Fruit fly (Drosophila melanogaster) whole organism, embryonic: ENCODE measurements around the gene iav.
A peak's percentile ranks its signal among the peaks of the same experiment; 100 is the strongest.

Experiments
- Abd-B ChIP-seq: fragments of 200-800 bp; sonication (Bioruptor generic); optimal IDR thresholded peaks from 2 replicates; lab custom pipeline; 2018; ENCODE audit warnings: missing biosample characterization, mild to moderate bottlenecking, missing genetic modification characterization, moderate library complexity
- Adf1 ChIP-seq: fragments of 200-800 bp; sonication (Bioruptor generic); IDR thresholded peaks from 2 replicates; pipeline ENCODE4 v1.3.6; 2022; ENCODE audit warnings: missing biosample characterization, missing genetic modification characterization
- Aef1 ChIP-seq: fragments of 200-800 bp; sonication (Bioruptor generic); IDR thresholded peaks from 3 replicates; pipeline ENCODE4 v1.3.6; 2022; ENCODE audit warnings: missing biosample characterization, missing genetic modification characterization
- Atf-2 ChIP-seq: fragments of 200-800 bp; sonication (Bioruptor generic); optimal IDR thresholded peaks from 2 replicates; lab custom pipeline; 2016; ENCODE audit warnings: missing biosample characterization, missing genetic modification characterization
- Blimp-1 ChIP-seq: fragments of 200-800 bp; sonication (Bioruptor generic); optimal IDR thresholded peaks from 3 replicates; lab custom pipeline; 2018; ENCODE audit warnings: missing biosample characterization, missing genetic modification characterization, mild to moderate bottlenecking, moderate library complexity, missing genetic modification reagents
- CG11247 ChIP-seq: fragments of 200-800 bp; sonication (Bioruptor generic); IDR thresholded peaks from 2 replicates; pipeline ENCODE4 v1.3.6; 2022; ENCODE audit warnings: missing biosample characterization, missing genetic modification characterization
- CG11398 ChIP-seq: fragments of 200-800 bp; sonication (Bioruptor generic); optimal IDR thresholded peaks from 2 replicates; lab custom pipeline; 2016; ENCODE audit warnings: missing biosample characterization, missing genetic modification characterization
- CG13894 ChIP-seq: fragments of 200-800 bp; sonication (Bioruptor generic); optimal IDR thresholded peaks from 3 replicates; lab custom pipeline; 2018; ENCODE audit warnings: missing biosample characterization, mild to moderate bottlenecking, missing genetic modification characterization, moderate library complexity
- CG14014 ChIP-seq: fragments of 200-800 bp; sonication (Bioruptor generic); IDR thresholded peaks from 2 replicates; pipeline ENCODE4 v1.3.6; 2022; ENCODE audit warnings: missing biosample characterization, missing genetic modification characterization
- CG15269 ChIP-seq: fragments of 200-800 bp; sonication (Bioruptor generic); optimal IDR thresholded peaks from 2 replicates; lab custom pipeline; 2018; ENCODE audit warnings: missing biosample characterization, mild to moderate bottlenecking, missing genetic modification characterization, moderate library complexity
- CG15479 ChIP-seq: fragments of 200-800 bp; sonication (Bioruptor generic); optimal IDR thresholded peaks from 3 replicates; lab custom pipeline; 2019; ENCODE audit warnings: missing biosample characterization, mild to moderate bottlenecking, missing genetic modification characterization, moderate library complexity
- CG17359 ChIP-seq: fragments of 200-800 bp; sonication (Bioruptor generic); optimal IDR thresholded peaks from 3 replicates; lab custom pipeline; 2018; ENCODE audit warnings: missing biosample characterization, mild to moderate bottlenecking, missing genetic modification characterization, moderate library complexity
- CG17802 ChIP-seq: fragments of 200-800 bp; sonication (Bioruptor generic); optimal IDR thresholded peaks from 2 replicates; lab custom pipeline; 2018; ENCODE audit warnings: missing biosample characterization, mild to moderate bottlenecking, missing genetic modification characterization, moderate library complexity
- CG2129 ChIP-seq: fragments of 200-800 bp; sonication (Bioruptor generic); IDR thresholded peaks from 2 replicates; pipeline ENCODE4 v1.3.6; 2022; ENCODE audit warnings: missing biosample characterization, missing genetic modification characterization; ENCODE audit not compliant: partially characterized antibody
- CG2199 ChIP-seq: fragments of 200-800 bp; sonication (Bioruptor generic); IDR thresholded peaks from 3 replicates; pipeline ENCODE4 v1.3.6; 2022; ENCODE audit warnings: missing biosample characterization, missing genetic modification characterization
- CG31441 ChIP-seq: fragments of 200-800 bp; sonication (Bioruptor generic); IDR thresholded peaks from 2 replicates; pipeline ENCODE4 v1.3.6; 2022; ENCODE audit warnings: missing biosample characterization, missing genetic modification characterization
- CG32767 ChIP-seq: fragments of 200-800 bp; sonication (Bioruptor generic); IDR thresholded peaks from 2 replicates; pipeline ENCODE4 v1.3.6; 2022; ENCODE audit warnings: missing biosample characterization, missing genetic modification characterization
- CG32772 ChIP-seq: fragments of 200-800 bp; sonication (Bioruptor generic); IDR thresholded peaks from 2 replicates; pipeline ENCODE4 v1.3.6; 2022; ENCODE audit warnings: missing biosample characterization, missing genetic modification characterization
- CG3281 ChIP-seq: fragments of 200-800 bp; sonication (Bioruptor generic); optimal IDR thresholded peaks from 3 replicates; lab custom pipeline; 2017; ENCODE audit warnings: missing biosample characterization, mild to moderate bottlenecking, missing genetic modification characterization
- CG3995 ChIP-seq: fragments of 200-800 bp; sonication (Bioruptor generic); optimal IDR thresholded peaks from 3 replicates; lab custom pipeline; 2016; ENCODE audit warnings: missing biosample characterization, missing genetic modification characterization
- CG42726 ChIP-seq: fragments of 200-800 bp; sonication (Bioruptor generic); IDR thresholded peaks from 2 replicates; pipeline ENCODE4 v1.3.6; 2022; ENCODE audit warnings: missing biosample characterization, missing genetic modification characterization; ENCODE audit not compliant: partially characterized antibody
- CG4282 ChIP-seq: fragments of 200-800 bp; sonication (Bioruptor generic); optimal IDR thresholded peaks from 2 replicates; lab custom pipeline; 2016; ENCODE audit warnings: missing biosample characterization, missing genetic modification characterization
- CG43689 ChIP-seq: fragments of 200-800 bp; sonication (Bioruptor generic); IDR thresholded peaks from 2 replicates; pipeline ENCODE4 v1.3.6; 2022; ENCODE audit warnings: missing biosample characterization, missing genetic modification characterization
- CG5245 ChIP-seq: fragments of 200-800 bp; sonication (Bioruptor generic); optimal IDR thresholded peaks from 3 replicates; lab custom pipeline; 2016; ENCODE audit warnings: missing biosample characterization, missing genetic modification characterization
- CG6654 ChIP-seq: fragments of 200-800 bp; sonication (Bioruptor generic); optimal IDR thresholded peaks from 2 replicates; lab custom pipeline; 2017; ENCODE audit warnings: missing biosample characterization, mild to moderate bottlenecking, missing genetic modification characterization
- CG7271 ChIP-seq: fragments of 200-800 bp; sonication (Bioruptor generic); optimal IDR thresholded peaks from 2 replicates; lab custom pipeline; 2018; ENCODE audit warnings: missing biosample characterization, mild to moderate bottlenecking, missing genetic modification characterization, moderate library complexity
- CG8290 ChIP-seq, 3 experiments: fragments of 200-800 bp; sonication (Bioruptor generic); optimal IDR thresholded peaks; 2 replicates each; lab custom pipeline; 2016 to 2019; ENCODE audit warnings: missing biosample characterization in 3 of 3, missing genetic modification characterization in 3 of 3, mild to moderate bottlenecking in 2 of 3, moderate library complexity in 1 of 3
- CG8388 ChIP-seq: fragments of 200-800 bp; sonication (Bioruptor generic); optimal IDR thresholded peaks from 2 replicates; lab custom pipeline; 2019; ENCODE audit warnings: missing biosample characterization, mild to moderate bottlenecking, missing genetic modification characterization, moderate library complexity
- Hey ChIP-seq: fragments of 200-800 bp; sonication (Bioruptor generic); optimal IDR thresholded peaks from 3 replicates; lab custom pipeline; 2018; ENCODE audit warnings: missing biosample characterization, mild to moderate bottlenecking, missing genetic modification characterization
- Mad ChIP-seq: fragments of 200-800 bp; sonication (Bioruptor generic); optimal IDR thresholded peaks from 2 replicates; lab custom pipeline; 2016; ENCODE audit warnings: missing biosample characterization, missing genetic modification characterization
- Nf-YB ChIP-seq: fragments of 200-800 bp; sonication (Bioruptor generic); optimal IDR thresholded peaks from 3 replicates; lab custom pipeline; 2019; ENCODE audit warnings: missing biosample characterization, mild to moderate bottlenecking, missing genetic modification characterization, moderate library complexity
- Oaz ChIP-seq: fragments of 200-800 bp; sonication (Bioruptor generic); IDR thresholded peaks from 2 replicates; pipeline ENCODE4 v1.3.6; 2022; ENCODE audit warnings: missing biosample characterization, missing genetic modification characterization
- PHDP ChIP-seq: fragments of 200-800 bp; sonication (Bioruptor generic); optimal IDR thresholded peaks from 3 replicates; lab custom pipeline; 2018; ENCODE audit warnings: missing biosample characterization, mild to moderate bottlenecking, missing genetic modification characterization, moderate library complexity
- Stat92E ChIP-seq, 3 experiments: fragments of >200 bp in 2 of 3; fragments of 200-800 bp in 1 of 3; sonication (Bioruptor generic) in 1 of 3; optimal IDR thresholded peaks; 2 replicates each; lab custom pipeline; 2017 to 2019; ENCODE audit warnings: missing biosample characterization in 3 of 3, missing genetic modification characterization in 3 of 3, mild to moderate bottlenecking in 1 of 3, moderate library complexity in 1 of 3
- Taf1 ChIP-seq: fragments of 200-800 bp; sonication (Bioruptor generic); IDR thresholded peaks from 2 replicates; pipeline ENCODE4 v1.3.6; 2022; ENCODE audit warnings: missing biosample characterization, missing genetic modification characterization
- Tbp ChIP-seq: fragments of >200 bp; optimal IDR thresholded peaks from 2 replicates; lab custom pipeline; 2018; ENCODE audit warnings: missing biosample characterization, missing genetic modification characterization
- ash1 ChIP-seq: fragments of 200-800 bp; sonication (Bioruptor generic); optimal IDR thresholded peaks from 2 replicates; lab custom pipeline; 2018; ENCODE audit warnings: missing biosample characterization, mild to moderate bottlenecking, missing genetic modification characterization
- bsh ChIP-seq, 2 experiments: fragments of 200-800 bp; sonication (Bioruptor generic); optimal IDR thresholded peaks; 2 replicates each; lab custom pipeline; 2017 to 2018; ENCODE audit warnings: mild to moderate bottlenecking in 2 of 2, missing biosample characterization in 2 of 2, missing genetic modification characterization in 2 of 2, moderate library complexity in 1 of 2
- crc ChIP-seq: fragments of 200-800 bp; sonication (Bioruptor generic); optimal IDR thresholded peaks from 2 replicates; lab custom pipeline; 2016; ENCODE audit warnings: missing biosample characterization, missing genetic modification characterization
- da ChIP-seq: fragments of 200-800 bp; sonication (Bioruptor generic); optimal IDR thresholded peaks from 2 replicates; lab custom pipeline; 2016; ENCODE audit warnings: missing biosample characterization, missing genetic modification characterization
- dmrt11E ChIP-seq: fragments of 200-800 bp; sonication (Bioruptor generic); optimal IDR thresholded peaks from 3 replicates; lab custom pipeline; 2018; ENCODE audit warnings: missing biosample characterization, mild to moderate bottlenecking, missing genetic modification characterization, moderate library complexity
- ind ChIP-seq: fragments of 200-800 bp; sonication (Bioruptor generic); optimal IDR thresholded peaks from 3 replicates; lab custom pipeline; 2016; ENCODE audit warnings: missing biosample characterization, missing genetic modification characterization
- lab ChIP-seq: fragments of 200-800 bp; sonication (Bioruptor generic); optimal IDR thresholded peaks from 3 replicates; lab custom pipeline; 2017; ENCODE audit warnings: missing biosample characterization, missing genetic modification characterization, mild to moderate bottlenecking, moderate library complexity, missing genetic modification reagents
- lola ChIP-seq, 3 experiments: fragments of >200 bp in 2 of 3; fragments of 200-800 bp in 1 of 3; sonication (Bioruptor generic) in 1 of 3; optimal IDR thresholded peaks; 2 replicates each; lab custom pipeline; 2017 to 2019; ENCODE audit warnings: missing biosample characterization in 3 of 3, missing genetic modification characterization in 3 of 3, mild to moderate bottlenecking in 1 of 3, moderate library complexity in 1 of 3
- nau ChIP-seq: fragments of 200-800 bp; sonication (Bioruptor generic); optimal IDR thresholded peaks from 3 replicates; lab custom pipeline; 2017; ENCODE audit warnings: missing biosample characterization, mild to moderate bottlenecking, missing genetic modification characterization, missing genetic modification reagents
- pros ChIP-seq: fragments of 200-800 bp; sonication (Bioruptor generic); optimal IDR thresholded peaks from 3 replicates; lab custom pipeline; 2019; ENCODE audit warnings: missing biosample characterization, mild to moderate bottlenecking, missing genetic modification characterization, moderate library complexity
- ranshi ChIP-seq: fragments of 200-800 bp; sonication (Bioruptor generic); IDR thresholded peaks from 2 replicates; pipeline ENCODE4 v1.3.6; 2022; ENCODE audit warnings: missing biosample characterization, missing genetic modification characterization
- rib ChIP-seq: fragments of 200-800 bp; sonication (Bioruptor generic); IDR thresholded peaks from 2 replicates; pipeline ENCODE4 v1.3.6; 2022; ENCODE audit warnings: missing biosample characterization, missing genetic modification characterization
- slbo ChIP-seq: fragments of 200-800 bp; sonication (Bioruptor generic); IDR thresholded peaks from 2 replicates; pipeline ENCODE4 v1.3.6; 2022; ENCODE audit warnings: missing biosample characterization, missing genetic modification characterization

iav gene

dm6 chrX:6860413-6861089 is 46.8 kb downstream of the iav start (continued):
- TF ChIP-seq nau (GFP tag; lab: Kevin White, UChicago) (no peak), CG42726 (no peak), dmrt11E (tag; lab: Kevin White, UChicago) (peak; percentile 37), Blimp-1 (peak; percentile 35), Adf1 (GFP tag; lab: Robert Waterston, UW) (no peak), CG5245 (GFP tag; lab: Kevin White, UChicago) (no peak), PHDP (tag; lab: Kevin White, UChicago) (no peak), CG13894 (tag; lab: Kevin White, UChicago) (no peak), bsh (GFP tag; optimal IDR thresholded peaks at IDR 0.05; lab: Kevin White, UChicago) (peak in 1 of 2 experiments; percentile 59), CG6654 (GFP tag; lab: Kevin White, UChicago) (no peak), Mad (no peak), CG3281 (GFP tag; lab: Kevin White, UChicago) (peak; percentile 46), CG31441 (peak; percentile 49), Oaz (GFP tag; lab: Robert Waterston, UW) (no peak), CG3995 (GFP tag; lab: Kevin White, UChicago) (no peak), lab (GFP tag; lab: Kevin White, UChicago) (peak; percentile 43), CG2129 (GFP tag; lab: Robert Waterston, UW) (no peak), CG7271 (tag; lab: Kevin White, UChicago) (no peak), CG15269 (tag; lab: Kevin White, UChicago) (no peak), CG15479 (no peak), Atf-2 (no peak), crc (GFP tag; lab: Kevin White, UChicago) (no peak), Aef1 (GFP tag; lab: Robert Waterston, UW) (no peak), CG4282 (GFP tag; lab: Kevin White, UChicago) (no peak), CG17359 (tag; lab: Kevin White, UChicago) (peak; percentile 36), slbo (no peak), Stat92E (GFP tag; optimal IDR thresholded peaks at IDR 0.05; lab: Kevin White, UChicago) (peak in 1 of 3 experiments; percentile 51), CG17802 (no peak), CG43689 (GFP tag; lab: Robert Waterston, UW) (no peak), CG32767 (GFP tag; lab: Robert Waterston, UW) (no peak), ash1 (GFP tag; lab: Kevin White, UChicago) (no peak), CG2199 (GFP tag; lab: Robert Waterston, UW) (0 out of 3 replicates have a peak, but pooled peaks have one; percentile 20), CG32772 (GFP tag; lab: Robert Waterston, UW) (no peak), pros (GFP tag; lab: Kevin White, UChicago) (peak; percentile 10), CG14014 (GFP tag; lab: Robert Waterston, UW) (peak; percentile 50; the same call in 1 of the 2 replicates), Tbp (GFP tag; lab: Kevin White, UChicago) (no peak), Taf1 (GFP tag; lab: Robert Waterston, UW) (no peak), Hey (no peak), CG8388 (GFP tag; lab: Kevin White, UChicago) (peak; percentile 26), da (GFP tag; lab: Kevin White, UChicago) (no peak), CG11398 (GFP tag; lab: Kevin White, UChicago) (no peak), lola (GFP tag; optimal IDR thresholded peaks at IDR 0.05; lab: Kevin White, UChicago) (no peak), rib (GFP tag; lab: Robert Waterston, UW) (0 out of 2 replicates have a peak, but pooled peaks have one; percentile 10), Abd-B (no peak), CG11247 (GFP tag; lab: Robert Waterston, UW) (no peak), ranshi (GFP tag; lab: Robert Waterston, UW) (no peak), ind (GFP tag; lab: Kevin White, UChicago) (peak; percentile 35), Nf-YB (GFP tag; lab: Kevin White, UChicago) (no peak), CG8290 (GFP tag; optimal IDR thresholded peaks at IDR 0.05; lab: Kevin White, UChicago) (no peak), CG8290 (tag; optimal IDR thresholded peaks at IDR 0.05; lab: Kevin White, UChicago) (no peak)
